Worm (Caenorhabditis elegans) whole organism, L2 larva: ENCODE data around the gene clec-260.

Experiments
- F13H6.1 ChIP-seq: sonication (generic microtip); optimal IDR thresholded peaks from 2 replicates; lab custom pipeline; 2016; ENCODE audit warnings: missing genetic modification characterization, missing compliant biosample characterization
- blmp-1 ChIP-seq: sonication (generic microtip); optimal IDR thresholded peaks from 2 replicates; lab custom pipeline; 2017; ENCODE audit warnings: missing genetic modification characterization, mild to moderate bottlenecking, missing compliant biosample characterization, antibody characterized with exemption, moderate library complexity; ENCODE audit not compliant: insufficient read depth
- ceh-82 ChIP-seq: fragments of 150-350 bp; optimal IDR thresholded peaks from 2 replicates; lab custom pipeline; 2014; ENCODE audit warnings: missing biosample characterization, missing genetic modification characterization
- crh-2 ChIP-seq: sonication (generic microtip); optimal IDR thresholded peaks from 2 replicates; lab custom pipeline; 2017; ENCODE audit warnings: missing biosample characterization, missing genetic modification characterization
- gmeb-1 ChIP-seq: fragments of 150-350 bp; optimal IDR thresholded peaks from 2 replicates; lab custom pipeline; 2014; ENCODE audit warnings: missing biosample characterization, missing genetic modification characterization
- lin-13 ChIP-seq: fragments of 150-350 bp; optimal IDR thresholded peaks from 2 replicates; lab custom pipeline; 2014; ENCODE audit warnings: missing biosample characterization, missing genetic modification reagents, missing genetic modification characterization
- lin-39 ChIP-seq: fragments of 150-350 bp; optimal IDR thresholded peaks from 2 replicates; lab custom pipeline; 2014; ENCODE audit warnings: missing biosample characterization, missing genetic modification reagents, missing genetic modification characterization
- nhr-23 ChIP-seq: fragments of 150-350 bp; optimal IDR thresholded peaks from 2 replicates; lab custom pipeline; 2014; ENCODE audit warnings: missing biosample characterization, missing genetic modification reagents, missing genetic modification characterization
- nhr-237 ChIP-seq: fragments of 150-350 bp; optimal IDR thresholded peaks from 2 replicates; lab custom pipeline; 2014; ENCODE audit warnings: missing biosample characterization, missing genetic modification characterization
- unc-55 ChIP-seq: fragments of 150-350 bp; sonication (generic microtip); optimal IDR thresholded peaks from 3 replicates; lab custom pipeline; 2014; ENCODE audit warnings: missing biosample characterization, missing genetic modification reagents, missing genetic modification characterization
- unc-62 ChIP-seq: fragments of 150-350 bp; optimal IDR thresholded peaks from 2 replicates; lab custom pipeline; 2014; ENCODE audit warnings: missing biosample characterization, missing genetic modification reagents, missing genetic modification characterization

The clec-260 gene

ce11 chrV:19936945-19937344 is 49.2 kb downstream of the clec-260 start:
- TF ChIP-seq nhr-237 (tag; lab: Kevin White, UChicago) (no peak), crh-2 (tag; lab: Kevin White, UChicago) (no peak), gmeb-1 (tag; lab: Kevin White, UChicago) (no peak), lin-13 (GFP tag; lab: Kevin White, UChicago) (no peak), unc-62 (no peak), F13H6.1 (tag; lab: Kevin White, UChicago) (no peak)
- TF ChIP-seq, all 48 proteins: peak for 0

ce11 chrV:19934223-19934622 is 51.9 kb downstream of the clec-260 start, which contains the start of gene algn-7:
algn-7 (minus strand) TSS chrV:19934323.
- TF ChIP-seq lin-13 (GFP tag; lab: Kevin White, UChicago) = no peak
- no peak for TF ChIP-seq lin-39
- TF ChIP-seq nhr-23 (tag; lab: Kevin White, UChicago) = no peak
- no peak for TF ChIP-seq nhr-237 (tag; lab: Kevin White, UChicago)
- TF ChIP-seq unc-55 (GFP tag; lab: Kevin White, UChicago) = no peak
- TF ChIP-seq blmp-1 (tag; lab: Kevin White, UChicago) = no peak
- TF ChIP-seq ceh-82 = no peak
